Fruit fly (Drosophila melanogaster) Kc167 (cell line): ENCODE results near the gene rdgB.

Experiments used
- Myc ChIP-seq: fragments of >200 bp; optimal IDR thresholded peaks from 2 replicates; lab custom pipeline; 2017; ENCODE audit warnings: missing external identifiers
- Sin3A ChIP-seq: fragments of >200 bp; optimal IDR thresholded peaks from 2 replicates; lab custom pipeline; 2018; ENCODE audit warnings: missing external identifiers
- insv ChIP-seq: fragments of >200 bp; optimal IDR thresholded peaks from 3 replicates; lab custom pipeline; 2018; ENCODE audit warnings: missing external identifiers
- psq ChIP-seq: fragments of >200 bp; optimal IDR thresholded peaks from 2 replicates; lab custom pipeline; 2017; ENCODE audit warnings: missing external identifiers
- ttk ChIP-seq: sonication (Bioruptor generic); optimal IDR thresholded peaks from 2 replicates; lab custom pipeline; 2017; ENCODE audit warnings: missing external identifiers

DNA sequence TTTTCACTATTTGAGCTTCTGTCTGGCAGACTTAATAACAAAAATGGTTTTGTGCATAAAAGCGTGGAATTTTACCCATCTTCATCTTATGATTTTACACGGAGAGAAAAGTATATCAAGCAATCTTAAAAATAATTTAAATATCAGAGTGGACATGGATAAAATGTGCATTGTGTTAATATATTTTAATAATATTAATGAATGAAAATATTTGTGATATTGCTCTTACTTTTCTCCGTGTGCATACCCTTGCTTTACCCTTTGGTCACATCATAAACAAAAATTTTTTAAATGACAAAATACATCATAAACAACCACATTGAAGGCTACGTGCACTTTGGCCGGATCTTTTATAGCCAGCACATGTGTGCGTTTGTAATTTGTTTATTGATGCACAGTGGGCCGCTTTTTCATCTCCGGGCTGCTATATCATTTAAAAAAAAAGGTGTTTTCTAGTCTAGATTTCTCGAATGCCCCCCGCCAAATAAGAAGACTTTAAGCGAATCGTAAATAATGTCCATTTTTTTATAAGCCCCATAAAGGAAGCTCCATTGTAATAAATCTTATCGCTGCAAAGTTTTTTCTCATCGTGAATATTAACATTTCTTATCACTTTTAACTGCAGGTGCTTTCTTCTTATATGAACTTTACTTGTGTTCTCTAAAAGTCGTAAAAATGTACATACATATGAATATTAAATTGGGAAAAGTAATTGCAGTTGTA lies 2.0 kb downstream of the rdgB start:
- no peak for TF ChIP-seq ttk (lab: Kevin White, UChicago)
- TF ChIP-seq Sin3A (lab: Kevin White, UChicago): no peak
- no peak for TF ChIP-seq psq (lab: Kevin White, UChicago)
- TF ChIP-seq Myc (lab: Kevin White, UChicago): no peak
- no peak for TF ChIP-seq insv (lab: Kevin White, UChicago)
